Fruit fly (Drosophila melanogaster): Measurements from ENCODE around the gene mRpL24.

- TF ChIP-seq lz (GFP tag; optimal IDR thresholded peaks at IDR 0.05) (no peak), fd59A (GFP tag; optimal IDR thresholded peaks at IDR 0.05) (no peak), Sox102F (GFP tag; optimal IDR thresholded peaks at IDR 0.05) (no peak), spab (GFP tag; optimal IDR thresholded peaks at IDR 0.05) (no peak), Eip78C (GFP tag) (no peak), fd85E (GFP tag; optimal IDR thresholded peaks at IDR 0.05) (no peak), CG6808 (GFP tag; optimal IDR thresholded peaks at IDR 0.05) (no peak), CG11902 (GFP tag; optimal IDR thresholded peaks at IDR 0.05) (no peak), Hr4 (GFP tag; optimal IDR thresholded peaks at IDR 0.05) (no peak), Hr39 (GFP tag; optimal IDR thresholded peaks at IDR 0.05) (no peak), CG8119 (GFP tag; IDR thresholded peaks at IDR 0.05) (no peak), CG8632 (GFP tag; optimal IDR thresholded peaks at IDR 0.05) (no peak)
These were observed 41.3 kb downstream of the mRpL24 start for dm6 chr2L:4903838-4904237.
